Fruit fly (Drosophila melanogaster) whole organism, embryonic: Measurements from ENCODE around the gene CG5863.
A peak's percentile ranks its signal among the peaks of the same experiment; 100 is the strongest.

Source experiments
- ATbp ChIP-seq: fragments of 200-800 bp; sonication (Bioruptor generic); optimal IDR thresholded peaks from 2 replicates; lab custom pipeline; 2017; ENCODE audit warnings: missing biosample characterization, mild to moderate bottlenecking, missing genetic modification characterization, missing genetic modification reagents
- Atf3 ChIP-seq: fragments of 200-800 bp; sonication (Bioruptor generic); optimal IDR thresholded peaks from 3 replicates; lab custom pipeline; 2016; ENCODE audit warnings: missing biosample characterization, missing genetic modification characterization
- B-H1 ChIP-seq: fragments of 200-800 bp; sonication (Bioruptor generic); IDR thresholded peaks from 3 replicates; pipeline ENCODE4 v1.3.6; 2022; ENCODE audit warnings: missing biosample characterization, missing genetic modification characterization
- CG10147 ChIP-seq: fragments of 200-800 bp; sonication (Bioruptor generic); optimal IDR thresholded peaks from 2 replicates; lab custom pipeline; 2019; ENCODE audit warnings: missing biosample characterization, mild to moderate bottlenecking, missing genetic modification characterization, moderate library complexity
- CG10462 ChIP-seq: fragments of 200-800 bp; sonication (Bioruptor generic); optimal IDR thresholded peaks from 2 replicates; lab custom pipeline; 2016; ENCODE audit warnings: missing biosample characterization, missing genetic modification characterization
- CG11398 ChIP-seq: fragments of 200-800 bp; sonication (Bioruptor generic); optimal IDR thresholded peaks from 2 replicates; lab custom pipeline; 2016; ENCODE audit warnings: missing biosample characterization, missing genetic modification characterization
- CG12104 ChIP-seq: fragments of 200-800 bp; sonication (Bioruptor generic); optimal IDR thresholded peaks from 3 replicates; lab custom pipeline; 2016; ENCODE audit warnings: missing biosample characterization, missing genetic modification characterization
- CG12219 ChIP-seq: fragments of 200-800 bp; sonication (Bioruptor generic); optimal IDR thresholded peaks from 3 replicates; lab custom pipeline; 2018; ENCODE audit warnings: missing biosample characterization, mild to moderate bottlenecking, missing genetic modification characterization
- CG12299 ChIP-seq: fragments of 200-800 bp; sonication (Bioruptor generic); optimal IDR thresholded peaks from 2 replicates; lab custom pipeline; 2018; ENCODE audit warnings: missing biosample characterization, mild to moderate bottlenecking, missing genetic modification characterization
- CG13296 ChIP-seq: fragments of 200-800 bp; sonication (Bioruptor generic); optimal IDR thresholded peaks from 3 replicates; lab custom pipeline; 2018; ENCODE audit warnings: missing biosample characterization, mild to moderate bottlenecking, missing genetic modification characterization
- CG15514 ChIP-seq: fragments of 200-800 bp; sonication (Bioruptor generic); optimal IDR thresholded peaks from 3 replicates; lab custom pipeline; 2017; ENCODE audit warnings: missing biosample characterization, missing genetic modification characterization, mild to moderate bottlenecking, moderate library complexity, missing genetic modification reagents
- CG16813 ChIP-seq: fragments of 200-800 bp; sonication (Bioruptor generic); IDR thresholded peaks from 3 replicates; pipeline ENCODE4 v1.3.6; 2022; ENCODE audit warnings: missing biosample characterization, missing genetic modification characterization; ENCODE audit not compliant: partially characterized antibody
- CG17361 ChIP-seq: fragments of 200-800 bp; sonication (Bioruptor generic); IDR thresholded peaks from 3 replicates; pipeline ENCODE4 v1.3.6; 2022; ENCODE audit warnings: missing biosample characterization, missing genetic modification characterization
- CG17385 ChIP-seq: fragments of 200-800 bp; sonication (Bioruptor generic); optimal IDR thresholded peaks from 3 replicates; lab custom pipeline; 2018; ENCODE audit warnings: missing biosample characterization, mild to moderate bottlenecking, missing genetic modification characterization
- CG2120 ChIP-seq: fragments of 200-800 bp; sonication (Bioruptor generic); optimal IDR thresholded peaks from 3 replicates; lab custom pipeline; 2016; ENCODE audit warnings: missing biosample characterization, missing genetic modification characterization
- CG2202 ChIP-seq: fragments of 200-800 bp; sonication (Bioruptor generic); optimal IDR thresholded peaks from 2 replicates; lab custom pipeline; 2018; ENCODE audit warnings: missing biosample characterization, mild to moderate bottlenecking, missing genetic modification characterization
- CG2712 ChIP-seq: fragments of 200-800 bp; optimal IDR thresholded peaks from 3 replicates; lab custom pipeline; 2019; ENCODE audit warnings: missing biosample characterization, mild to moderate bottlenecking, missing genetic modification characterization, moderate library complexity
- CG30403 ChIP-seq: fragments of 200-800 bp; sonication (Bioruptor generic); optimal IDR thresholded peaks from 3 replicates; lab custom pipeline; 2016; ENCODE audit warnings: missing biosample characterization, missing genetic modification characterization
- CG31441 ChIP-seq: fragments of 200-800 bp; sonication (Bioruptor generic); IDR thresholded peaks from 2 replicates; pipeline ENCODE4 v1.3.6; 2022; ENCODE audit warnings: missing biosample characterization, missing genetic modification characterization
- CG4282 ChIP-seq: fragments of 200-800 bp; sonication (Bioruptor generic); optimal IDR thresholded peaks from 2 replicates; lab custom pipeline; 2016; ENCODE audit warnings: missing biosample characterization, missing genetic modification characterization
- CG5953 ChIP-seq: fragments of 200-800 bp; sonication (Bioruptor generic); IDR thresholded peaks from 2 replicates; pipeline ENCODE4 v1.3.6; 2022; ENCODE audit warnings: missing biosample characterization, missing genetic modification characterization
- CG6854 ChIP-seq: fragments of 200-800 bp; sonication (Bioruptor generic); optimal IDR thresholded peaks from 3 replicates; lab custom pipeline; 2017; ENCODE audit warnings: missing biosample characterization, mild to moderate bottlenecking, missing genetic modification characterization
- CG7271 ChIP-seq: fragments of 200-800 bp; sonication (Bioruptor generic); optimal IDR thresholded peaks from 2 replicates; lab custom pipeline; 2018; ENCODE audit warnings: missing biosample characterization, mild to moderate bottlenecking, missing genetic modification characterization, moderate library complexity
- CG8924 ChIP-seq: fragments of 200-800 bp; optimal IDR thresholded peaks from 3 replicates; lab custom pipeline; 2019; ENCODE audit warnings: missing biosample characterization, mild to moderate bottlenecking, missing genetic modification characterization, moderate library complexity
- CG9817 ChIP-seq: fragments of 200-800 bp; sonication (Bioruptor generic); optimal IDR thresholded peaks from 2 replicates; lab custom pipeline; 2018; ENCODE audit warnings: missing biosample characterization, mild to moderate bottlenecking, missing genetic modification characterization, moderate library complexity
- CG9932 ChIP-seq: fragments of 200-800 bp; sonication (Bioruptor generic); IDR thresholded peaks from 2 replicates; pipeline ENCODE4 v1.3.6; 2022; ENCODE audit warnings: missing biosample characterization, missing genetic modification characterization
- CkIIα-i1 ChIP-seq: fragments of 200-800 bp; sonication (Bioruptor generic); IDR thresholded peaks from 2 replicates; pipeline ENCODE4 v1.3.6; 2022; ENCODE audit warnings: missing biosample characterization, missing genetic modification characterization
- CoRest ChIP-seq: fragments of 200-800 bp; sonication (Bioruptor generic); optimal IDR thresholded peaks from 3 replicates; lab custom pipeline; 2018; ENCODE audit warnings: missing biosample characterization, mild to moderate bottlenecking, missing genetic modification characterization, moderate library complexity
- H15 ChIP-seq: fragments of 200-800 bp; sonication (Bioruptor generic); IDR thresholded peaks from 3 replicates; pipeline ENCODE4 v1.3.6; 2022; ENCODE audit warnings: missing biosample characterization, missing genetic modification characterization
- Hand ChIP-seq: fragments of 200-800 bp; sonication (Bioruptor generic); optimal IDR thresholded peaks from 2 replicates; lab custom pipeline; 2017; ENCODE audit warnings: mild to moderate bottlenecking, missing biosample characterization, missing genetic modification reagents, missing genetic modification characterization
- Hmx ChIP-seq: fragments of 200-800 bp; sonication (Bioruptor generic); optimal IDR thresholded peaks from 2 replicates; lab custom pipeline; 2016; ENCODE audit warnings: missing biosample characterization, missing genetic modification characterization
- Jarid2 ChIP-seq: fragments of 200-800 bp; sonication (Bioruptor generic); optimal IDR thresholded peaks from 3 replicates; lab custom pipeline; 2017; ENCODE audit warnings: mild to moderate bottlenecking, missing biosample characterization, missing genetic modification reagents, missing genetic modification characterization
- Usf ChIP-seq: fragments of 200-800 bp; sonication (Bioruptor generic); optimal IDR thresholded peaks from 2 replicates; lab custom pipeline; 2017; ENCODE audit warnings: missing genotype, missing biosample characterization, missing genetic modification characterization
- Xrp1 ChIP-seq: fragments of 200-800 bp; sonication (Bioruptor generic); IDR thresholded peaks from 2 replicates; pipeline ENCODE4 v1.3.6; 2022; ENCODE audit warnings: missing biosample characterization, missing genetic modification characterization
- ase ChIP-seq: fragments of 200-800 bp; sonication (Bioruptor generic); IDR thresholded peaks from 3 replicates; pipeline ENCODE4 v1.3.6; 2022; ENCODE audit warnings: missing biosample characterization, missing genetic modification characterization
- az2 ChIP-seq: fragments of 200-800 bp; sonication (Bioruptor generic); optimal IDR thresholded peaks from 3 replicates; lab custom pipeline; 2016; ENCODE audit warnings: missing biosample characterization, missing genetic modification characterization
- dm ChIP-seq: fragments of 200-800 bp; sonication (Bioruptor generic); optimal IDR thresholded peaks from 3 replicates; lab custom pipeline; 2016; ENCODE audit warnings: missing biosample characterization, missing genetic modification characterization
- dmrt11E ChIP-seq: fragments of 200-800 bp; sonication (Bioruptor generic); optimal IDR thresholded peaks from 3 replicates; lab custom pipeline; 2018; ENCODE audit warnings: missing biosample characterization, mild to moderate bottlenecking, missing genetic modification characterization, moderate library complexity
- emc ChIP-seq: fragments of 200-800 bp; sonication (Bioruptor generic); optimal IDR thresholded peaks from 2 replicates; lab custom pipeline; 2016; ENCODE audit warnings: missing biosample characterization, missing genetic modification characterization
- ewg ChIP-seq: fragments of 200-800 bp; sonication (Bioruptor generic); optimal IDR thresholded peaks from 3 replicates; lab custom pipeline; 2017; ENCODE audit warnings: mild to moderate bottlenecking, missing biosample characterization, missing genetic modification reagents, missing genetic modification characterization
- fu2 ChIP-seq: fragments of 200-800 bp; sonication (Bioruptor generic); optimal IDR thresholded peaks from 2 replicates; lab custom pipeline; 2016; ENCODE audit warnings: missing biosample characterization, missing genetic modification characterization
- gsb-n ChIP-seq: fragments of 200-800 bp; sonication (Bioruptor generic); optimal IDR thresholded peaks from 3 replicates; lab custom pipeline; 2018; ENCODE audit warnings: missing biosample characterization, mild to moderate bottlenecking, missing genetic modification characterization
- hb ChIP-seq: fragments of 200-800 bp; sonication (Bioruptor generic); IDR thresholded peaks from 3 replicates; pipeline ENCODE4 v1.3.6; 2022; ENCODE audit warnings: missing biosample characterization, missing genetic modification characterization; ENCODE audit not compliant: partially characterized antibody
- luna ChIP-seq: fragments of 200-800 bp; sonication (Bioruptor generic); optimal IDR thresholded peaks from 2 replicates; lab custom pipeline; 2016; ENCODE audit warnings: missing biosample characterization, missing genetic modification characterization
- mam ChIP-seq: fragments of 200-800 bp; sonication (Bioruptor generic); optimal IDR thresholded peaks from 3 replicates; lab custom pipeline; 2016; ENCODE audit warnings: missing biosample characterization, missing genetic modification characterization
- sima ChIP-seq: fragments of 200-800 bp; sonication (Bioruptor generic); optimal IDR thresholded peaks from 2 replicates; lab custom pipeline; 2016; ENCODE audit warnings: missing biosample characterization, missing genetic modification characterization
- stwl ChIP-seq: fragments of 200-800 bp; sonication (Bioruptor generic); optimal IDR thresholded peaks from 3 replicates; lab custom pipeline; 2018; ENCODE audit warnings: missing biosample characterization, mild to moderate bottlenecking, missing genetic modification characterization, moderate library complexity
- tgo ChIP-seq: fragments of 200-800 bp; sonication (Bioruptor generic); IDR thresholded peaks from 3 replicates; pipeline ENCODE4 v1.3.6; 2022; ENCODE audit warnings: missing biosample characterization, missing genetic modification characterization
- tup ChIP-seq: fragments of 200-800 bp; sonication (Bioruptor generic); optimal IDR thresholded peaks from 2 replicates; lab custom pipeline; 2016; ENCODE audit warnings: missing biosample characterization, mild to moderate bottlenecking, missing genetic modification characterization, moderate library complexity
- zfh2 ChIP-seq: fragments of 200-800 bp; sonication (Bioruptor generic); optimal IDR thresholded peaks from 2 replicates; lab custom pipeline; 2016; ENCODE audit warnings: missing biosample characterization, missing genetic modification characterization

The CG5863 gene

DNA sequence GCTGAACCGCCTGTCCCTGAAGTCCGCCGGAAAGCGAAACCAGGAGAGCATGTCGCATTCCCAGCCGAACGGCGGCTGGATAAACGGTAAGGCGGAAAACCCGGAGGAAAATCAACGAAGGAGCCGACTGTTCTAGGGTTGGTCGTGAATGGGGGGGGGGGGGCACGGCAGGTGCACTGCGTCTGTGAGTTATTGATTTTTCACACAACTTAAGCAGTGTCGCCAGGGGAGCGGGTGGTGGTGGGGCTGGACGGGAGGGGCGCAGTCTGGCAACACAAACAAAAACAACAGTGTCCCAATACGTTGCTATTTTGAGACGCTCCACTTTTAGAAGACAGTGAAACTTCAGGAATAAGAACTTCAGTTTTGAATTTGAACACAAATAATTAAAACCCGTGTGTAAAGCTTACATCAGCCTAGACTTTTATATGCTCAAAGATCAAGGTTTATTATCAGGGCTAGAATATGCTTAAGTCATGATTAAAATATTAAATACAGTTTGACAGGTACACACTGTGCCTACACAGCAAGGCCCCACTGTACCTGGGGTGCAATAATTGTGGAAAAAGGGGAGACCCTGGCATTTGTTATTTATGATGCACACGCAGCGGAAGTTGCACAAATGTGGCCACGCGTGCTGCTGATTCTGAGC lies 24.6 kb upstream of the CG5863 start (continued):
- TF ChIP-seq hb (no peak), gsb-n (tag; lab: Kevin White, UChicago) (peak; percentile 57), tgo (GFP tag; lab: Robert Waterston, UW) (peak; percentile 68), CoRest (peak; percentile 72), mam (GFP tag; lab: Kevin White, UChicago) (no peak), CG11398 (GFP tag; lab: Kevin White, UChicago) (no peak), emc (no peak), CG2712 (tag; lab: Kevin White, UChicago) (peak; percentile 82), stwl (tag; lab: Kevin White, UChicago) (no peak), Hand (GFP tag; lab: Kevin White, UChicago) (no peak), CG8924 (tag; lab: Kevin White, UChicago) (peak; percentile 62), CG9932 (GFP tag; lab: Robert Waterston, UW) (peak; percentile 49), CG17361 (GFP tag; lab: Robert Waterston, UW) (peak; percentile 63; the same call in 2 of the 3 replicates), luna (GFP tag; lab: Kevin White, UChicago) (no peak), CG12104 (GFP tag; lab: Kevin White, UChicago) (peak; percentile 29), CG30403 (GFP tag; lab: Kevin White, UChicago) (peak; percentile 65), B-H1 (GFP tag; lab: Robert Waterston, UW) (peak; percentile 74), CG2202 (peak; percentile 20), Jarid2 (GFP tag; lab: Kevin White, UChicago) (no peak), CG4282 (GFP tag; lab: Kevin White, UChicago) (no peak), CG10147 (peak; percentile 45), tup (GFP tag; lab: Kevin White, UChicago) (no peak), CG15514 (GFP tag; lab: Kevin White, UChicago) (no peak), CG31441 (peak; percentile 65), sima (GFP tag; lab: Kevin White, UChicago) (no peak), Usf (peak; percentile 18), CG16813 (GFP tag; lab: Robert Waterston, UW) (no peak), CG7271 (tag; lab: Kevin White, UChicago) (no peak), CG17385 (GFP tag; lab: Kevin White, UChicago) (peak; percentile 64), fu2 (no peak), Atf3 (no peak), ewg (GFP tag; lab: Kevin White, UChicago) (peak; percentile 64), CkIIα-i1 (no peak), CG2120 (GFP tag; lab: Kevin White, UChicago) (peak; percentile 30), az2 (GFP tag; lab: Kevin White, UChicago) (peak; percentile 67), CG12219 (GFP tag; lab: Kevin White, UChicago) (peak; percentile 64), H15 (peak; percentile 76), dmrt11E (peak; percentile 67), zfh2 (GFP tag; lab: Kevin White, UChicago) (peak; percentile 12), CG12299 (no peak), ATbp (GFP tag; lab: Kevin White, UChicago) (peak; percentile 77), Hmx (GFP tag; lab: Kevin White, UChicago) (no peak), dm (GFP tag; lab: Kevin White, UChicago) (no peak), CG6854 (no peak), Xrp1 (peak; percentile 86), CG5953 (GFP tag; lab: Robert Waterston, UW) (peak; percentile 78), CG9817 (tag; lab: Kevin White, UChicago) (peak; percentile 58), CG13296 (GFP tag; lab: Kevin White, UChicago) (peak; percentile 1), ase (GFP tag; lab: Robert Waterston, UW) (0 out of 3 replicates have a peak, but pooled peaks have one; percentile 45), CG10462 (GFP tag; lab: Kevin White, UChicago) (peak; percentile 18)
